Worm (Caenorhabditis elegans) whole organism, young adult: ENCODE results near the gene irld-6.

Experiments
- dpl-1 ChIP-seq: fragments of 150-350 bp; optimal IDR thresholded peaks from 2 replicates; lab custom pipeline; 2014; ENCODE audit warnings: missing biosample characterization, missing genetic modification reagents, missing genetic modification characterization
- let-607 ChIP-seq, 2 experiments: fragments of 200-800 bp in 1 of 2; sonication (Bioruptor generic) in 1 of 2; sonication (generic microtip) in 1 of 2; optimal IDR thresholded peaks; 2 replicates each; lab custom pipeline; 2016 to 2018; ENCODE audit warnings: mild to moderate bottlenecking in 2 of 2, missing compliant biosample characterization in 2 of 2, missing genetic modification characterization in 2 of 2, moderate library complexity in 2 of 2, missing genotype in 1 of 2
- sdz-38 ChIP-seq: sonication (generic microtip); optimal IDR thresholded peaks from 2 replicates; lab custom pipeline; 2016; ENCODE audit warnings: missing genotype, missing genetic modification characterization, missing compliant biosample characterization

ce11 chrV:10725424-10725951, 31.1 kb downstream of the irld-6 start:
- TF ChIP-seq dpl-1 (no peak), let-607 (tag; optimal IDR thresholded peaks at IDR 0.05; lab: Kevin White, UChicago) (no peak), sdz-38 (tag; lab: Kevin White, UChicago) (no peak)
